Fruit fly (Drosophila melanogaster) whole organism, embryonic: ENCODE results near the gene CG9300.

Source experiments
- CG4820 ChIP-seq: fragments of 200-800 bp; sonication (Bioruptor generic); optimal IDR thresholded peaks from 3 replicates; lab custom pipeline; 2016; ENCODE audit warnings: missing biosample characterization, missing genetic modification characterization
- CG9797 ChIP-seq: fragments of 200-800 bp; sonication (Bioruptor generic); optimal IDR thresholded peaks from 3 replicates; lab custom pipeline; 2018; ENCODE audit warnings: missing biosample characterization, mild to moderate bottlenecking, missing genetic modification characterization
- Hsf ChIP-seq: fragments of 200-800 bp; sonication (Bioruptor generic); optimal IDR thresholded peaks from 3 replicates; lab custom pipeline; 2016; ENCODE audit warnings: missing biosample characterization, missing genetic modification characterization
- Sox102F ChIP-seq: fragments of 200-800 bp; sonication (Bioruptor generic); optimal IDR thresholded peaks from 2 replicates; lab custom pipeline; 2018; ENCODE audit warnings: missing biosample characterization, mild to moderate bottlenecking, missing genetic modification characterization, moderate library complexity
- pros ChIP-seq: fragments of 200-800 bp; sonication (Bioruptor generic); optimal IDR thresholded peaks from 3 replicates; lab custom pipeline; 2019; ENCODE audit warnings: missing biosample characterization, mild to moderate bottlenecking, missing genetic modification characterization, moderate library complexity
- usp ChIP-seq: fragments of >200 bp; optimal IDR thresholded peaks from 2 replicates; lab custom pipeline; 2017; ENCODE audit warnings: missing biosample characterization, missing genetic modification characterization

- no peak for TF ChIP-seq usp (GFP tag; lab: Kevin White, UChicago)
- no peak for TF ChIP-seq Sox102F
- TF ChIP-seq CG9797 (GFP tag; lab: Kevin White, UChicago), result no peak
- TF ChIP-seq Hsf (GFP tag; lab: Kevin White, UChicago), result no peak
- TF ChIP-seq CG4820 (GFP tag; lab: Kevin White, UChicago), result no peak
- TF ChIP-seq pros (GFP tag; lab: Kevin White, UChicago), result no peak
Measured at dm6 chr3L:19558674-19559073, 6.5 kb downstream of the CG9300 start.
